Fruit fly (Drosophila melanogaster) whole organism, embryonic: ENCODE results near the gene eIF3h.

Experiments used
- Asciz ChIP-seq: fragments of 200-800 bp; sonication (Bioruptor generic); optimal IDR thresholded peaks from 2 replicates; lab custom pipeline; 2017; ENCODE audit warnings: missing biosample characterization, mild to moderate bottlenecking, missing genetic modification characterization, missing genetic modification reagents
- CG13424 ChIP-seq: fragments of 200-800 bp; sonication (Bioruptor generic); optimal IDR thresholded peaks from 2 replicates; lab custom pipeline; 2019; ENCODE audit warnings: missing biosample characterization, mild to moderate bottlenecking, missing genetic modification characterization, moderate library complexity
- CG17361 ChIP-seq: fragments of 200-800 bp; sonication (Bioruptor generic); IDR thresholded peaks from 3 replicates; pipeline ENCODE4 v1.3.6; 2022; ENCODE audit warnings: missing biosample characterization, missing genetic modification characterization
- CG17802 ChIP-seq: fragments of 200-800 bp; sonication (Bioruptor generic); optimal IDR thresholded peaks from 2 replicates; lab custom pipeline; 2018; ENCODE audit warnings: missing biosample characterization, mild to moderate bottlenecking, missing genetic modification characterization, moderate library complexity
- CG1792 ChIP-seq: fragments of 200-800 bp; sonication (Bioruptor generic); optimal IDR thresholded peaks from 2 replicates; lab custom pipeline; 2016; ENCODE audit warnings: missing biosample characterization, missing genetic modification characterization
- CG2202 ChIP-seq: fragments of 200-800 bp; sonication (Bioruptor generic); optimal IDR thresholded peaks from 2 replicates; lab custom pipeline; 2018; ENCODE audit warnings: missing biosample characterization, mild to moderate bottlenecking, missing genetic modification characterization
- CG3065 ChIP-seq: fragments of 200-800 bp; sonication (Bioruptor generic); optimal IDR thresholded peaks from 2 replicates; lab custom pipeline; 2016; ENCODE audit warnings: missing biosample characterization, missing genetic modification characterization
- CG7745 ChIP-seq: fragments of 200-800 bp; sonication (Bioruptor generic); optimal IDR thresholded peaks from 2 replicates; lab custom pipeline; 2018; ENCODE audit warnings: missing biosample characterization, mild to moderate bottlenecking, missing genetic modification characterization, moderate library complexity
- CG8359 ChIP-seq: fragments of 200-800 bp; sonication (Bioruptor generic); optimal IDR thresholded peaks from 2 replicates; lab custom pipeline; 2017; ENCODE audit warnings: missing biosample characterization, mild to moderate bottlenecking, missing genetic modification characterization, borderline replicate concordance
- CG9727 ChIP-seq: fragments of 200-800 bp; sonication (Bioruptor generic); optimal IDR thresholded peaks from 3 replicates; lab custom pipeline; 2017; ENCODE audit warnings: missing biosample characterization, mild to moderate bottlenecking, missing genetic modification characterization
- Dad ChIP-seq: fragments of 200-800 bp; sonication (Bioruptor generic); optimal IDR thresholded peaks from 3 replicates; lab custom pipeline; 2016; ENCODE audit warnings: missing biosample characterization, missing genetic modification characterization
- Deaf1 ChIP-seq: fragments of 200-800 bp; optimal IDR thresholded peaks from 3 replicates; lab custom pipeline; 2019; ENCODE audit warnings: missing biosample characterization, mild to moderate bottlenecking, missing genetic modification characterization, moderate library complexity
- Dip2 ChIP-seq: fragments of 200-800 bp; sonication (Bioruptor generic); IDR thresholded peaks from 2 replicates; pipeline ENCODE4 v1.3.6; 2022; ENCODE audit warnings: missing biosample characterization, missing genetic modification characterization
- Dip3 ChIP-seq: fragments of 200-800 bp; sonication (Bioruptor generic); optimal IDR thresholded peaks from 3 replicates; lab custom pipeline; 2016; ENCODE audit warnings: missing biosample characterization, missing genetic modification characterization
- Doc2 ChIP-seq: fragments of 200-800 bp; sonication (Bioruptor generic); IDR thresholded peaks from 2 replicates; pipeline ENCODE4 v1.3.6; 2022; ENCODE audit warnings: missing biosample characterization, missing genetic modification characterization
- Ets65A ChIP-seq: fragments of 200-800 bp; sonication (Bioruptor generic); peaks from one replicate; lab custom pipeline; 2016; ENCODE audit warnings: missing biosample characterization, missing genetic modification characterization
- HLH54F ChIP-seq: fragments of 200-800 bp; sonication (Bioruptor generic); optimal IDR thresholded peaks from 3 replicates; lab custom pipeline; 2016; ENCODE audit warnings: missing biosample characterization, missing genetic modification characterization
- Hsf ChIP-seq: fragments of 200-800 bp; sonication (Bioruptor generic); optimal IDR thresholded peaks from 3 replicates; lab custom pipeline; 2016; ENCODE audit warnings: missing biosample characterization, missing genetic modification characterization
- Lhr ChIP-seq: fragments of 200-800 bp; sonication (Bioruptor generic); optimal IDR thresholded peaks from 3 replicates; lab custom pipeline; 2017; ENCODE audit warnings: mild to moderate bottlenecking, missing biosample characterization, missing genetic modification reagents, missing genetic modification characterization
- Pdp1 ChIP-seq, 2 experiments: fragments of 200-800 bp; sonication (Bioruptor generic); optimal IDR thresholded peaks; 3 replicates each; lab custom pipeline; 2016; ENCODE audit warnings: missing biosample characterization in 2 of 2, missing genetic modification characterization in 2 of 2, mild to moderate bottlenecking in 1 of 2, moderate library complexity in 1 of 2
- Rx ChIP-seq: fragments of 200-800 bp; sonication (Bioruptor generic); IDR thresholded peaks from 2 replicates; pipeline ENCODE4 v1.3.6; 2022; ENCODE audit warnings: missing biosample characterization, missing genetic modification characterization
- Spps ChIP-seq: fragments of 200-800 bp; sonication (Bioruptor generic); optimal IDR thresholded peaks from 2 replicates; lab custom pipeline; 2018; ENCODE audit warnings: missing biosample characterization, mild to moderate bottlenecking, missing genetic modification characterization
- Stat92E ChIP-seq, 3 experiments: fragments of >200 bp in 2 of 3; fragments of 200-800 bp in 1 of 3; sonication (Bioruptor generic) in 1 of 3; optimal IDR thresholded peaks; 2 replicates each; lab custom pipeline; 2017 to 2019; ENCODE audit warnings: missing biosample characterization in 3 of 3, missing genetic modification characterization in 3 of 3, mild to moderate bottlenecking in 1 of 3, moderate library complexity in 1 of 3
- Vsx1 ChIP-seq: fragments of 200-800 bp; sonication (Bioruptor generic); optimal IDR thresholded peaks from 2 replicates; lab custom pipeline; 2017; ENCODE audit warnings: missing biosample characterization, mild to moderate bottlenecking, missing genetic modification characterization, missing genetic modification reagents
- YL-1 ChIP-seq: fragments of 200-800 bp; sonication (Bioruptor generic); optimal IDR thresholded peaks from 3 replicates; lab custom pipeline; 2017; ENCODE audit warnings: missing biosample characterization, mild to moderate bottlenecking, missing genetic modification characterization
- abd-A ChIP-seq: fragments of 200-800 bp; sonication (Bioruptor generic); optimal IDR thresholded peaks from 3 replicates; lab custom pipeline; 2019; ENCODE audit warnings: missing biosample characterization, mild to moderate bottlenecking, missing genetic modification characterization, moderate library complexity
- al ChIP-seq: fragments of 200-800 bp; sonication (Bioruptor generic); IDR thresholded peaks from 2 replicates; pipeline ENCODE4 v1.3.6; 2022; ENCODE audit warnings: missing biosample characterization, missing genetic modification characterization
- ara ChIP-seq: fragments of 200-800 bp; sonication (Bioruptor generic); IDR thresholded peaks from 2 replicates; pipeline ENCODE4 v1.3.6; 2022; ENCODE audit warnings: missing biosample characterization, missing genetic modification characterization
- az2 ChIP-seq: fragments of 200-800 bp; sonication (Bioruptor generic); optimal IDR thresholded peaks from 3 replicates; lab custom pipeline; 2016; ENCODE audit warnings: missing biosample characterization, missing genetic modification characterization
- bab2 ChIP-seq: fragments of 200-800 bp; sonication (Bioruptor generic); optimal IDR thresholded peaks from 2 replicates; lab custom pipeline; 2016; ENCODE audit warnings: missing biosample characterization, missing genetic modification characterization
- br ChIP-seq: fragments of >200 bp; optimal IDR thresholded peaks from 2 replicates; lab custom pipeline; 2017
- bsh ChIP-seq, 2 experiments: fragments of 200-800 bp; sonication (Bioruptor generic); optimal IDR thresholded peaks; 2 replicates each; lab custom pipeline; 2017 to 2018; ENCODE audit warnings: mild to moderate bottlenecking in 2 of 2, missing biosample characterization in 2 of 2, missing genetic modification characterization in 2 of 2, moderate library complexity in 1 of 2
- cg ChIP-seq: fragments of 200-800 bp; sonication (Bioruptor generic); optimal IDR thresholded peaks from 3 replicates; lab custom pipeline; 2019; ENCODE audit warnings: missing biosample characterization, mild to moderate bottlenecking, missing genetic modification characterization, moderate library complexity
- crp ChIP-seq, 2 experiments: fragments of 200-800 bp; sonication (Bioruptor generic); optimal IDR thresholded peaks; 2 replicates in 1 of 2; 3 replicates in 1 of 2; lab custom pipeline; 2017; ENCODE audit warnings: missing biosample characterization in 2 of 2, missing genetic modification characterization in 2 of 2, mild to moderate bottlenecking in 1 of 2, moderate library complexity in 1 of 2
- dmrt99B ChIP-seq: fragments of 200-800 bp; sonication (Bioruptor generic); optimal IDR thresholded peaks from 2 replicates; lab custom pipeline; 2018; ENCODE audit warnings: missing biosample characterization, mild to moderate bottlenecking, missing genetic modification characterization, moderate library complexity
- exex ChIP-seq: fragments of 200-800 bp; sonication (Bioruptor generic); optimal IDR thresholded peaks from 4 replicates; lab custom pipeline; 2018; ENCODE audit warnings: missing biosample characterization, mild to moderate bottlenecking, missing genetic modification characterization, moderate library complexity
- fd64A ChIP-seq: fragments of 200-800 bp; sonication (Bioruptor generic); optimal IDR thresholded peaks from 3 replicates; lab custom pipeline; 2018; ENCODE audit warnings: missing biosample characterization, mild to moderate bottlenecking, missing genetic modification characterization
- ftz-f1 ChIP-seq: fragments of 200-800 bp; sonication (Bioruptor generic); optimal IDR thresholded peaks from 2 replicates; lab custom pipeline; 2016; ENCODE audit warnings: missing biosample characterization, missing genetic modification characterization
- gce ChIP-seq: fragments of 200-800 bp; sonication (Bioruptor generic); IDR thresholded peaks from 3 replicates; pipeline ENCODE4 v1.3.6; 2022; ENCODE audit warnings: missing biosample characterization, missing genetic modification characterization
- gcm ChIP-seq: fragments of 200-800 bp; sonication (Bioruptor generic); optimal IDR thresholded peaks from 2 replicates; lab custom pipeline; 2019; ENCODE audit warnings: missing biosample characterization, mild to moderate bottlenecking, missing genetic modification characterization, moderate library complexity
- ham ChIP-seq: fragments of 200-800 bp; sonication (Bioruptor generic); IDR thresholded peaks from 2 replicates; pipeline ENCODE4 v1.3.6; 2022; ENCODE audit warnings: missing biosample characterization, missing genetic modification characterization
- hth ChIP-seq: fragments of >200 bp; optimal IDR thresholded peaks from 2 replicates; lab custom pipeline; 2017; ENCODE audit warnings: inconsistent platforms
- nom ChIP-seq: fragments of 200-800 bp; sonication (Bioruptor generic); optimal IDR thresholded peaks from 2 replicates; lab custom pipeline; 2017; ENCODE audit warnings: missing biosample characterization, missing genetic modification characterization, mild to moderate bottlenecking, moderate library complexity, missing genetic modification reagents
- onecut ChIP-seq: fragments of 200-800 bp; sonication (Bioruptor generic); IDR thresholded peaks from 2 replicates; pipeline ENCODE4 v1.3.6; 2022; ENCODE audit warnings: missing biosample characterization, missing genetic modification characterization
- prd ChIP-seq, 3 experiments: fragments of >200 bp in 2 of 3; fragments of 200-800 bp in 1 of 3; sonication (Bioruptor generic) in 1 of 3; optimal IDR thresholded peaks in 2 of 3; IDR thresholded peaks in 1 of 3; 2 replicates in 2 of 3; 3 replicates in 1 of 3; pipeline versions ENCODE4 v1.3.6 to Lab custom; 2017 to 2022; ENCODE audit warnings: missing biosample characterization in 1 of 3, missing genetic modification characterization in 1 of 3
- tgo ChIP-seq: fragments of 200-800 bp; sonication (Bioruptor generic); IDR thresholded peaks from 3 replicates; pipeline ENCODE4 v1.3.6; 2022; ENCODE audit warnings: missing biosample characterization, missing genetic modification characterization
- tll ChIP-seq, 2 experiments: fragments of 200-800 bp in 1 of 2; fragments of >200 bp in 1 of 2; sonication (Bioruptor generic) in 1 of 2; optimal IDR thresholded peaks; 2 replicates each; lab custom pipeline; 2017 to 2019; ENCODE audit warnings: missing biosample characterization in 2 of 2, missing genetic modification characterization in 2 of 2, mild to moderate bottlenecking in 1 of 2, moderate library complexity in 1 of 2
- wdn ChIP-seq: fragments of 200-800 bp; sonication (Bioruptor generic); IDR thresholded peaks from 2 replicates; pipeline ENCODE4 v1.3.6; 2022; ENCODE audit warnings: missing biosample characterization, missing genetic modification characterization
- wek ChIP-seq: fragments of 200-800 bp; sonication (Bioruptor generic); optimal IDR thresholded peaks from 3 replicates; lab custom pipeline; 2018; ENCODE audit warnings: missing biosample characterization, mild to moderate bottlenecking, missing genetic modification characterization, moderate library complexity

eIF3h gene

DNA sequence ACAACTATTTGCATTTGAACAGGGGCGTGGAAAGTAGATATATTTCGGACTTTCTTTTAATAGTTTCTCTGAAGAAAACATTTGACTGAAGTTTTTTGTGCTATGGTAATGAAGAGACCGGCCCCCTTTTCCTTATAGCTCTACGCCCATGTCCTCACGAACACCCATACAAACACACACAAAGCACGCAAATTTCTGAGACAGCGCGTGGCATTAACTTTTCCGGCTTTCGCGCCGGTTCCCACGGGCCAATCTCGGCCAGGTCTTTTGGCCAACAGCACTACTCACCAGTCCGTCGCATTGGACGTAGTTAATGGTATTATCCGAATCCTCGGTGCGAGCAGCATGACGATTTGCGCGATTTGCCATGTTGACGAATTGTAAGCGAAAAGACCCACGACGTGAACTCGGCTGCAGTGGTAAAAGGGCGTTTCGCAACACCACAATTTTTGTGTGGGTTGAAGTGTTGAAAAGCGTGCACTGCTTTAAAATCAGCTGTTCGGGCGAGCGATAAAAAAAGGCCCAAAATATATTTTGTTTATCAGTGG, 453 bp downstream of the eIF3h start, which contains the start of gene senju (continued):
- TF ChIP-seq ftz-f1 (GFP tag; lab: Kevin White, UChicago) (peak; percentile 75), gce (GFP tag; lab: Robert Waterston, UW) (peak; percentile 79; the same call in 2 of the 3 replicates), CG9727 (peak; percentile 89), Dip3 (peak; percentile 63), Ets65A (GFP tag; lab: Kevin White, UChicago) (peak; percentile 96), Vsx1 (GFP tag; lab: Kevin White, UChicago) (peak; percentile 19), CG17802 (tag; lab: Kevin White, UChicago) (no peak), Lhr (GFP tag; lab: Kevin White, UChicago) (peak; percentile 63), gcm (GFP tag; lab: Kevin White, UChicago) (peak; percentile 41), exex (peak; percentile 39), az2 (GFP tag; lab: Kevin White, UChicago) (peak; percentile 88), bsh (GFP tag; optimal IDR thresholded peaks at IDR 0.05; lab: Kevin White, UChicago) (peak; percentile 72 to 82), CG1792 (peak; percentile 60), Dip2 (no peak), Deaf1 (tag; lab: Kevin White, UChicago) (peak; percentile 86), hth (no peak), Pdp1 (GFP tag; optimal IDR thresholded peaks at IDR 0.05; lab: Kevin White, UChicago) (peak; percentile 79 to 80), tgo (peak; percentile 82), bab2 (GFP tag; lab: Kevin White, UChicago) (peak; percentile 91), YL-1 (peak; percentile 99), tll (GFP tag; optimal IDR thresholded peaks at IDR 0.05; lab: Kevin White, UChicago) (peak in 1 of 2 experiments; percentile 19), Hsf (peak; percentile 80), Spps (tag; lab: Kevin White, UChicago) (peak; percentile 46), CG7745 (tag; lab: Kevin White, UChicago) (no peak), wdn (GFP tag; lab: Robert Waterston, UW) (peak; percentile 66), HLH54F (GFP tag; lab: Kevin White, UChicago) (peak; percentile 81), Doc2 (GFP tag; lab: Robert Waterston, UW) (no peak), CG17361 (GFP tag; lab: Robert Waterston, UW) (peak; percentile 78), CG8359 (GFP tag; lab: Kevin White, UChicago) (peak; percentile 63), CG13424 (peak; percentile 80), abd-A (tag; lab: Kevin White, UChicago) (peak; percentile 68), Asciz (GFP tag; lab: Kevin White, UChicago) (peak; percentile 74), al (GFP tag; lab: Robert Waterston, UW) (peak; percentile 39; the same call in 1 of the 2 replicates), onecut (GFP tag; lab: Robert Waterston, UW) (peak; percentile 84), fd64A (GFP tag; lab: Kevin White, UChicago) (peak; percentile 59), CG2202 (peak; percentile 77), Stat92E (GFP tag; optimal IDR thresholded peaks at IDR 0.05; lab: Kevin White, UChicago) (peak in 1 of 3 experiments; percentile 8), nom (GFP tag; lab: Kevin White, UChicago) (peak; percentile 74), prd (optimal IDR thresholded peaks at IDR 0.05; lab: Kevin White, UChicago) (no peak), prd (GFP tag; IDR thresholded peaks at IDR 0.05; lab: Robert Waterston, UW) (peak; percentile 84), dmrt99B (peak; percentile 78), ham (GFP tag; lab: Robert Waterston, UW) (peak; percentile 40; the same call in 1 of the 2 replicates), CG3065 (peak; percentile 72), wek (GFP tag; lab: Kevin White, UChicago) (peak; percentile 57), br (no peak), Rx (GFP tag; lab: Robert Waterston, UW) (peak; percentile 87), Dad (peak; percentile 88), crp (GFP tag; optimal IDR thresholded peaks at IDR 0.05; lab: Kevin White, UChicago) (peak; percentile 92 to 99), cg (GFP tag; lab: Kevin White, UChicago) (peak; percentile 93), ara (GFP tag; lab: Robert Waterston, UW) (peak; percentile 79)
